Comparison of ENCODE assay signal across 2 worm cellular contexts in genomic region chrIII:7672411-7672810, ce11.
A peak's percentile ranks its signal among the peaks of the same experiment; 100 is the strongest.
TF ChIP-seq lines count a peak whose summit lies in the region.

No protein-coding gene starts in this region.

TF ChIP-seq in whole organism, L4 larva, 104 proteins besides CTCF, POLR2A, EP300 and RAD21:
- peak; percentile 17 for TF ChIP-seq aha-1 (tag; lab: Kevin White, UChicago)
- TF ChIP-seq set-16 (GFP tag; IDR thresholded peaks at IDR 0.05; lab: Robert Waterston, UW) = peak; percentile 83
- no peak for TF ChIP-seq daf-12 (tag; optimal IDR thresholded peaks at IDR 0.05; lab: Kevin White, UChicago)
- no peak for TF ChIP-seq ceh-28 (tag; optimal IDR thresholded peaks at IDR 0.05; lab: Kevin White, UChicago)
- TF ChIP-seq F26F4.8 (GFP tag; conservative IDR thresholded peaks at IDR 0.05; lab: Robert Waterston, UW) = 0 out of 2 replicates have a peak, but pooled peaks have one; percentile 44

TF ChIP-seq in whole organism, young adult, 124 proteins besides CTCF, POLR2A, EP300 and RAD21:
- peak; percentile 77; the same call in 1 of the 2 replicates for TF ChIP-seq zfh-2 (GFP tag; conservative IDR thresholded peaks at IDR 0.05; lab: Robert Waterston, UW)
- 0 out of 2 replicates have a peak, but pooled peaks have one; percentile 13 for TF ChIP-seq aptf-2 (GFP tag; conservative IDR thresholded peaks at IDR 0.05; lab: Robert Waterston, UW)
- no peak for TF ChIP-seq F33H1.4 (GFP tag; IDR thresholded peaks at IDR 0.05; lab: Robert Waterston, UW)
- TF ChIP-seq ceh-58 (GFP tag; IDR thresholded peaks at IDR 0.05; lab: Robert Waterston, UW) = no peak
- no peak for TF ChIP-seq rpc-1 (optimal IDR thresholded peaks at IDR 0.05; lab: Kevin White, UChicago)
- TF ChIP-seq rpc-1 (tag; optimal IDR thresholded peaks at IDR 0.05; lab: Kevin White, UChicago) = no peak
- no peak for TF ChIP-seq nhr-90 (tag; optimal IDR thresholded peaks at IDR 0.05; lab: Kevin White, UChicago)
- TF ChIP-seq F37B4.10 (GFP tag; IDR thresholded peaks at IDR 0.05; lab: Robert Waterston, UW) = no peak
- TF ChIP-seq sdz-38 (tag; optimal IDR thresholded peaks at IDR 0.05; lab: Kevin White, UChicago) = no peak
- no peak for TF ChIP-seq T07F8.4 (tag; optimal IDR thresholded peaks at IDR 0.05; lab: Kevin White, UChicago)
- TF ChIP-seq unc-130 (GFP tag; optimal IDR thresholded peaks at IDR 0.05; lab: Kevin White, UChicago) = no peak
- peak; percentile 9 for TF ChIP-seq xnd-1 (tag; optimal IDR thresholded peaks at IDR 0.05; lab: Kevin White, UChicago)
- TF ChIP-seq tbx-9 (tag; optimal IDR thresholded peaks at IDR 0.05; lab: Kevin White, UChicago; ENCODE audit: borderline replicate concordance) = no peak
- no peak for TF ChIP-seq tbp1 (GFP tag; optimal IDR thresholded peaks at IDR 0.05; lab: Kevin White, UChicago)
- TF ChIP-seq aptf-3 (GFP tag; IDR thresholded peaks at IDR 0.05; lab: Robert Waterston, UW) = no peak
- no peak for TF ChIP-seq ztf-25 (GFP tag; IDR thresholded peaks at IDR 0.05; lab: Robert Waterston, UW)
- TF ChIP-seq efl-1 (GFP tag; optimal IDR thresholded peaks at IDR 0.05; lab: Kevin White, UChicago) = peak; percentile 64
- TF ChIP-seq nfyb-1 (GFP tag; IDR thresholded peaks at IDR 0.05; lab: Robert Waterston, UW) = no peak
- no peak for TF ChIP-seq hrde-1 (tag; optimal IDR thresholded peaks at IDR 0.05; lab: Kevin White, UChicago; ENCODE audit: borderline replicate concordance)
- no peak for TF ChIP-seq F57C9.4 (tag; optimal IDR thresholded peaks at IDR 0.05; lab: Kevin White, UChicago)
- TF ChIP-seq madf-10 (tag; optimal IDR thresholded peaks at IDR 0.05; lab: Kevin White, UChicago) = no peak
- no peak for TF ChIP-seq ets-4 (GFP tag; optimal IDR thresholded peaks at IDR 0.05; lab: Kevin White, UChicago)
- TF ChIP-seq snpc-3.4 (tag; optimal IDR thresholded peaks at IDR 0.05; lab: Kevin White, UChicago) = no peak
- TF ChIP-seq ceh-100 (GFP tag; IDR thresholded peaks at IDR 0.05; lab: Robert Waterston, UW) = no peak
- no peak for TF ChIP-seq lin-35 (GFP tag; optimal IDR thresholded peaks at IDR 0.05; lab: Kevin White, UChicago)
- no peak for TF ChIP-seq ztf-26 (tag; optimal IDR thresholded peaks at IDR 0.05; lab: Kevin White, UChicago)
- TF ChIP-seq lir-1 (GFP tag; conservative IDR thresholded peaks at IDR 0.05; lab: Robert Waterston, UW) = no peak
- TF ChIP-seq Y53F4B.3 (GFP tag; IDR thresholded peaks at IDR 0.05; lab: Robert Waterston, UW) = no peak
- TF ChIP-seq lin-40 (tag; optimal IDR thresholded peaks at IDR 0.05; lab: Kevin White, UChicago) = no peak
- TF ChIP-seq C06A6.2 (GFP tag; conservative IDR thresholded peaks at IDR 0.05; lab: Robert Waterston, UW) = no peak
- no peak for TF ChIP-seq lin-54 (GFP tag; optimal IDR thresholded peaks at IDR 0.05; lab: Kevin White, UChicago)
- TF ChIP-seq lin-26 (GFP tag; IDR thresholded peaks at IDR 0.05; lab: Robert Waterston, UW) = no peak
- no peak for TF ChIP-seq Y67H2A.10 (GFP tag; conservative IDR thresholded peaks at IDR 0.05; lab: Robert Waterston, UW)
- no peak for TF ChIP-seq ztf-6 (GFP tag; IDR thresholded peaks at IDR 0.05; lab: Robert Waterston, UW)
- no peak for TF ChIP-seq egl-18 (GFP tag; IDR thresholded peaks at IDR 0.05; lab: Robert Waterston, UW)
- TF ChIP-seq lsy-27 (tag; optimal IDR thresholded peaks at IDR 0.05; lab: Kevin White, UChicago; ENCODE audit: borderline replicate concordance, insufficient read depth) = no peak
- TF ChIP-seq B0336.3 (GFP tag; IDR thresholded peaks at IDR 0.05; lab: Robert Waterston, UW) = no peak
- TF ChIP-seq snpc-1.3 (tag; optimal IDR thresholded peaks at IDR 0.05; lab: Kevin White, UChicago; ENCODE audit: insufficient read depth) = no peak
- no peak for TF ChIP-seq cebp-2 (GFP tag; IDR thresholded peaks at IDR 0.05; lab: Robert Waterston, UW)
- TF ChIP-seq egrh-3 (GFP tag; IDR thresholded peaks at IDR 0.05; lab: Robert Waterston, UW) = peak; percentile 62; the same call in 1 of the 2 replicates
- TF ChIP-seq ztf-18 (tag; optimal IDR thresholded peaks at IDR 0.05; lab: Kevin White, UChicago) = no peak
- peak; percentile 56 for TF ChIP-seq madf-6 (GFP tag; IDR thresholded peaks at IDR 0.05; lab: Robert Waterston, UW)
- TF ChIP-seq B0019.2 (GFP tag; conservative IDR thresholded peaks at IDR 0.05; lab: Robert Waterston, UW) = no peak
